Worm (Caenorhabditis elegans): ENCODE data around the gene Y79H2A.4.

Gene Y79H2A.4

DNA sequence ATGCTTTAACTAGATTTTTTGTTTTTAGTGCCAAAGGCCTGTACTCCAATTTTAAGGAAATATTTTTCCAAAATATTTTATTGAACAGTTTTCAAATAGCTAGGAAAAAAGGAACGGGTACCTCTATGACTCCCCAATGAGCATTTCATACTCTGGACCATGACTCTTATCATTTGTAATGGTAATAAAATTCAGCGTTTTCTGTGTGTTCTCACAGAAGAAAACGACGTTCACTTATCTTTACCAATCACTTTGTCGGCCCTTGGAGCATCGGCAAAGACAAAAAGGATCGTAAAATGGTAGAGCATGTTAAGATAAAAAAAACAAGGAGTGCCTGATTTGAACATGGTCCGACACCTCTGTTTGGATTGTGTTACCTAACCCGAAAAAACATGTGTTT lies 46.5 kb downstream of the Y79H2A.4 start:
- TF ChIP-seq unc-55 (GFP tag; optimal IDR thresholded peaks at IDR 0.05): no peak
- peak; percentile 61 for TF ChIP-seq elt-2 (tag; optimal IDR thresholded peaks at IDR 0.05)
